Fruit fly (Drosophila melanogaster): ENCODE measurements around the gene mah.

The mah gene

DNA sequence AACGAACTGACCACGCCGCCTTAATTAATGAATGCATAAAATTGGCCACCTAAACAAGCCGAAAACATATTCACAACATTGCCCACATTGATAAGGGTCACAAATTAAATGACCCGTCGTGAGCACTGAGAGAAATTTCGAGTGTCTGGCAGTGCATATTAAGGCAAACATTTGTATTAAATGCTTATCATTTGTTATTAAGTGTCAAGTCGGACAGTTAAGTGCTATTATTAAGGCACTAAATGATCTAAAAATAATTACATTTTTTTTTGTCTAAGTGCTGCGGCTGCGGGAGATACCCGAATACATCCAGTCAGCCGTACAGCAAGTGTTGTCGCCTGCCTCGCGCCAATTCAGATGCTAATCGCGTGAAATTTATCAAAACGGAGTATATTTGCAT is 15.0 kb downstream of the mah start (continued):
- TF ChIP-seq CG12155 (GFP tag; optimal IDR thresholded peaks at IDR 0.05) (peak; percentile 48), dpn (GFP tag; optimal IDR thresholded peaks at IDR 0.05) (peak; percentile 66 to 72), danr (GFP tag; IDR thresholded peaks at IDR 0.05) (peak; percentile 27; the same call in 1 of the 2 replicates), Elba2 (GFP tag; optimal IDR thresholded peaks at IDR 0.05) (no peak), CG6254 (GFP tag; optimal IDR thresholded peaks at IDR 0.05) (no peak), Rfx (GFP tag; IDR thresholded peaks at IDR 0.05) (peak; percentile 82; the same call in 1 of the 2 replicates), salm (tag; optimal IDR thresholded peaks at IDR 0.05) (peak; percentile 47), Sox100B (GFP tag; optimal IDR thresholded peaks at IDR 0.05) (peak; percentile 40), Usf (GFP tag; optimal IDR thresholded peaks at IDR 0.05) (peak; percentile 54), Xbp1 (GFP tag; optimal IDR thresholded peaks at IDR 0.05) (peak; percentile 74), CG2875 (GFP tag; optimal IDR thresholded peaks at IDR 0.05) (no peak), Atf-2 (GFP tag; optimal IDR thresholded peaks at IDR 0.05) (peak; percentile 41), oc (tag; optimal IDR thresholded peaks at IDR 0.05) (peak; percentile 55), eve (GFP tag; optimal IDR thresholded peaks at IDR 0.05) (peak in 1 of 2 experiments; percentile 55), CG16815 (GFP tag; optimal IDR thresholded peaks at IDR 0.05) (peak; percentile 14), sd (tag; optimal IDR thresholded peaks at IDR 0.05) (peak; percentile 48), CG3163 (GFP tag; optimal IDR thresholded peaks at IDR 0.05) (no peak), Doc2 (GFP tag; IDR thresholded peaks at IDR 0.05) (peak; percentile 44; the same call in 1 of the 2 replicates), sim (GFP tag; IDR thresholded peaks at IDR 0.05) (no peak), CG12104 (GFP tag; optimal IDR thresholded peaks at IDR 0.05) (peak; percentile 25), CG15479 (GFP tag; optimal IDR thresholded peaks at IDR 0.05) (no peak), zf30C (GFP tag; optimal IDR thresholded peaks at IDR 0.05) (no peak), CG13894 (tag; optimal IDR thresholded peaks at IDR 0.05) (no peak), ac (GFP tag; optimal IDR thresholded peaks at IDR 0.05) (no peak), CG7271 (tag; optimal IDR thresholded peaks at IDR 0.05) (no peak), zen2 (GFP tag; IDR thresholded peaks at IDR 0.05; ENCODE audit: partially characterized antibody) (no peak), mld (GFP tag; IDR thresholded peaks at IDR 0.05; ENCODE audit: partially characterized antibody) (no peak), dati (GFP tag; IDR thresholded peaks at IDR 0.05) (no peak), run (tag; optimal IDR thresholded peaks at IDR 0.05) (peak; percentile 49), otp (GFP tag; IDR thresholded peaks at IDR 0.05) (peak; percentile 54; the same call in 2 of the 3 replicates), mirr (GFP tag; optimal IDR thresholded peaks at IDR 0.05) (no peak), B-H2 (GFP tag; optimal IDR thresholded peaks at IDR 0.05) (no peak), sob (GFP tag; IDR thresholded peaks at IDR 0.05) (peak; percentile 82), CG2712 (tag; optimal IDR thresholded peaks at IDR 0.05) (peak; percentile 49), Fer3 (tag; optimal IDR thresholded peaks at IDR 0.05) (peak; percentile 46), CG6689 (GFP tag; IDR thresholded peaks at IDR 0.05) (peak; percentile 63; the same call in 1 of the 2 replicates), CG9932 (GFP tag; IDR thresholded peaks at IDR 0.05) (peak; percentile 71), CG7745 (tag; optimal IDR thresholded peaks at IDR 0.05) (no peak), abd-A (tag; optimal IDR thresholded peaks at IDR 0.05) (no peak), slp2 (GFP tag; optimal IDR thresholded peaks at IDR 0.05) (peak; percentile 31), cg (GFP tag; optimal IDR thresholded peaks at IDR 0.05) (no peak), Dref (GFP tag; IDR thresholded peaks at IDR 0.05) (no peak), CG11085 (GFP tag; IDR thresholded peaks at IDR 0.05) (no peak), Hmx (GFP tag; optimal IDR thresholded peaks at IDR 0.05) (no peak), HHEX (GFP tag; optimal IDR thresholded peaks at IDR 0.05) (peak; percentile 60), Hr3 (GFP tag; optimal IDR thresholded peaks at IDR 0.05) (peak; percentile 52), vfl (GFP tag; optimal IDR thresholded peaks at IDR 0.05) (no peak), trh (GFP tag; optimal IDR thresholded peaks at IDR 0.05) (no peak), ap (GFP tag; IDR thresholded peaks at IDR 0.05) (peak; percentile 71), D (optimal IDR thresholded peaks at IDR 0.05) (no peak), D (GFP tag; optimal IDR thresholded peaks at IDR 0.05) (peak; percentile 7)

All from whole organism, embryonic.